Worm (Caenorhabditis elegans): ENCODE data around the gene epi-1.

ce11 chrIV:10697022-10697979 lies 30.7 kb downstream of the epi-1 start, which contains the start of gene allo-1:
- TF ChIP-seq F49E8.2 (tag; optimal IDR thresholded peaks at IDR 0.05; ENCODE audit: insufficient read depth) (no peak), nhr-27 (tag; optimal IDR thresholded peaks at IDR 0.05) (no peak), K12H6.12 (tag; optimal IDR thresholded peaks at IDR 0.05) (peak; percentile 10), hrde-1 (tag; optimal IDR thresholded peaks at IDR 0.05; ENCODE audit: borderline replicate concordance) (no peak), cebp-2 (GFP tag; IDR thresholded peaks at IDR 0.05) (no peak), ama-1 (optimal IDR thresholded peaks at IDR 0.05) (no peak), ama-1 (GFP tag; optimal IDR thresholded peaks at IDR 0.05) (no peak), madf-8 (GFP tag; conservative IDR thresholded peaks at IDR 0.05) (peak; percentile 17; the same call in 1 of the 2 replicates), F22D6.2 (tag; optimal IDR thresholded peaks at IDR 0.05) (no peak), ceh-58 (GFP tag; IDR thresholded peaks at IDR 0.05) (no peak), K11D2.4 (GFP tag; IDR thresholded peaks at IDR 0.05) (no peak), dpl-1 (GFP tag; optimal IDR thresholded peaks at IDR 0.05) (peak; percentile 36), unc-62 (GFP tag; optimal IDR thresholded peaks at IDR 0.05) (no peak), F57C9.4 (tag; optimal IDR thresholded peaks at IDR 0.05) (no peak)
